Worm (Caenorhabditis elegans): ENCODE data around the gene nspc-15.

The nspc-15 gene

DNA sequence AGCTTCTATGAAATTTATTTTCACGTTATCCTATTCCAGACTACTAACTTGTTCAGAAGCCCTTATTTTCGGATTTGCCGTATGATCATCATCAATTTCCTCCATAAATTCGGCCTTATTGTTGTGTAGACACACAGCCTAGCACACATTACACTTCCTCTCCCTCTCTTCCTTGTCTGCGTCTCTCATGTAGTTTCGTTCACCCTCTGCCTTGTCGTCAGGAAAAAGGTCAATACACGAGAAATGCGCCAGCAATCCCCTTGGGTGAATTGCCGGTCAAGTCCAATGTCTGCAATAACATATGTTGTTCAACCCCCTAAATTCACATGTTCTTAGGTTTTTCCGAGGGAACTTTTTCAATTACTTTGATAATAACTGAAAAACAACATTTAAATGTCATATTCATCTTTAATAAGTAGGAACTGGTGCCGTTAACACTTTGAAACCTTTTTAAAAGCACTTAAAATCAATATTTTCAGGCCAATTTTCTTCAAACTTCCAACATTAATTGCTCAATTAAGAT lies 33.3 kb downstream of the nspc-15 start, which contains the start of gene F17E5.2:
TSS of gene F17E5.2 (plus strand) at position 473 of the 523 bp plus-strand sequence.
- peak; percentile 92 for TF ChIP-seq nfya-1 (tag; optimal IDR thresholded peaks at IDR 0.05; ENCODE audit: insufficient read depth)
- peak; percentile 87 for TF ChIP-seq nhr-43 (tag; optimal IDR thresholded peaks at IDR 0.05; ENCODE audit: poor library complexity, severe bottlenecking)
- TF ChIP-seq lsy-12 (tag; optimal IDR thresholded peaks at IDR 0.05) = peak; percentile 86
- peak; percentile 59 for TF ChIP-seq R02D3.7 (tag; optimal IDR thresholded peaks at IDR 0.05)
- no peak for TF ChIP-seq nhr-12 (tag; optimal IDR thresholded peaks at IDR 0.05)
- peak; percentile 97 for TF ChIP-seq nhr-23 (tag; optimal IDR thresholded peaks at IDR 0.05)
- TF ChIP-seq ceh-9 (tag; optimal IDR thresholded peaks at IDR 0.05) = no peak
- no peak for TF ChIP-seq eor-1 (tag; optimal IDR thresholded peaks at IDR 0.05)
- peak; percentile 20 for TF ChIP-seq unc-62 (GFP tag; optimal IDR thresholded peaks at IDR 0.05)
- peak; percentile 14 for TF ChIP-seq nhr-76 (tag; optimal IDR thresholded peaks at IDR 0.05)
- TF ChIP-seq ztf-11 (tag; optimal IDR thresholded peaks at IDR 0.05) = no peak
- peak; percentile 75 for TF ChIP-seq elt-1 (tag; optimal IDR thresholded peaks at IDR 0.05)
- peak; percentile 80 for TF ChIP-seq lin-15B (tag; optimal IDR thresholded peaks at IDR 0.05)
- TF ChIP-seq nhr-67 (tag; optimal IDR thresholded peaks at IDR 0.05) = no peak
- no peak for TF ChIP-seq unc-39 (tag; optimal IDR thresholded peaks at IDR 0.05)
- peak; percentile 85 for TF ChIP-seq nhr-77 (tag; optimal IDR thresholded peaks at IDR 0.05)
- TF ChIP-seq lin-39 (tag; optimal IDR thresholded peaks at IDR 0.05) = peak; percentile 97
- TF ChIP-seq zag-1 (tag; optimal IDR thresholded peaks at IDR 0.05) = no peak
- TF ChIP-seq ceh-82 (tag; optimal IDR thresholded peaks at IDR 0.05) = peak; percentile 75
- peak; percentile 92 for TF ChIP-seq snpc-4 (tag; optimal IDR thresholded peaks at IDR 0.05)
- TF ChIP-seq elt-3 (tag; optimal IDR thresholded peaks at IDR 0.05) = peak in 2 of 3 experiments; percentile 65 to 76
- TF ChIP-seq ztf-4 (tag; optimal IDR thresholded peaks at IDR 0.05) = peak; percentile 30
- TF ChIP-seq hmg-11 (tag; optimal IDR thresholded peaks at IDR 0.05) = peak; percentile 96
- TF ChIP-seq ZK546.5 (tag; optimal IDR thresholded peaks at IDR 0.05) = no peak
- TF ChIP-seq mml-1 (tag; optimal IDR thresholded peaks at IDR 0.05) = no peak
- no peak for TF ChIP-seq daf-12 (tag; optimal IDR thresholded peaks at IDR 0.05)
- TF ChIP-seq egl-27 (tag; optimal IDR thresholded peaks at IDR 0.05) = peak; percentile 59
- no peak for TF ChIP-seq fos-1 (tag; optimal IDR thresholded peaks at IDR 0.05)
- peak; percentile 97 for TF ChIP-seq pha-4 (tag; optimal IDR thresholded peaks at IDR 0.05)
- no peak for TF ChIP-seq fkh-2 (tag; optimal IDR thresholded peaks at IDR 0.05)
- peak; percentile 85 for TF ChIP-seq jun-1 (tag; optimal IDR thresholded peaks at IDR 0.05)
- TF ChIP-seq ama-1 (optimal IDR thresholded peaks at IDR 0.05) = peak; percentile 46
- TF ChIP-seq aly-2 (tag; optimal IDR thresholded peaks at IDR 0.05) = no peak
- TF ChIP-seq nhr-237 (tag; optimal IDR thresholded peaks at IDR 0.05) = no peak
- TF ChIP-seq nhr-28 (tag; optimal IDR thresholded peaks at IDR 0.05) = no peak
- TF ChIP-seq pqm-1 (tag; optimal IDR thresholded peaks at IDR 0.05) = peak; percentile 65
- TF ChIP-seq skn-1 (tag; optimal IDR thresholded peaks at IDR 0.05) = peak; percentile 79
- TF ChIP-seq ceh-28 (tag; optimal IDR thresholded peaks at IDR 0.05) = peak; percentile 86
- peak; percentile 99 for TF ChIP-seq nhr-25 (tag; optimal IDR thresholded peaks at IDR 0.05)
- TF ChIP-seq tbx-2 (tag; optimal IDR thresholded peaks at IDR 0.05) = peak; percentile 91
- no peak for TF ChIP-seq mdl-1 (tag; optimal IDR thresholded peaks at IDR 0.05)
- TF ChIP-seq sea-2 (GFP tag; optimal IDR thresholded peaks at IDR 0.05) = peak; percentile 10
- TF ChIP-seq nhr-11 (tag; optimal IDR thresholded peaks at IDR 0.05) = peak; percentile 77
- TF ChIP-seq fkh-10 (GFP tag; optimal IDR thresholded peaks at IDR 0.05) = peak; percentile 82
- TF ChIP-seq egl-5 (tag; optimal IDR thresholded peaks at IDR 0.05) = peak; percentile 95
- TF ChIP-seq ceh-16 (tag; optimal IDR thresholded peaks at IDR 0.05) = no peak
- peak; percentile 77 for TF ChIP-seq elt-2 (tag; optimal IDR thresholded peaks at IDR 0.05)

Measured in whole organism, L3 larva.